Worm (Caenorhabditis elegans): Measurements from ENCODE around the gene F41G3.20.

ce11 chrII:6710596-6710995 lies 40.2 kb downstream of the F41G3.20 start:
- TF ChIP-seq fos-1 (tag; optimal IDR thresholded peaks at IDR 0.05) (no peak), Y116A8C.19 (tag; optimal IDR thresholded peaks at IDR 0.05; ENCODE audit: borderline replicate concordance) (no peak), pax-3 (tag; optimal IDR thresholded peaks at IDR 0.05) (no peak), alr-1 (tag; optimal IDR thresholded peaks at IDR 0.05; ENCODE audit: borderline replicate concordance) (no peak), sptf-1 (tag; optimal IDR thresholded peaks at IDR 0.05) (no peak), ces-1 (GFP tag; optimal IDR thresholded peaks at IDR 0.05) (no peak), sox-4 (tag; optimal IDR thresholded peaks at IDR 0.05) (no peak)

Data from whole organism, L1 larva.